Fruit fly (Drosophila melanogaster) whole organism, embryonic: ENCODE results near the gene CG31077.

Source experiments
- Atf6 ChIP-seq: fragments of 200-800 bp; sonication (Bioruptor generic); IDR thresholded peaks from 2 replicates; pipeline ENCODE4 v1.3.6; 2022; ENCODE audit warnings: missing biosample characterization, missing genetic modification characterization
- BtbVII ChIP-seq: fragments of 200-800 bp; sonication (Bioruptor generic); optimal IDR thresholded peaks from 3 replicates; lab custom pipeline; 2017; ENCODE audit warnings: missing biosample characterization, mild to moderate bottlenecking, missing genetic modification characterization
- CG10431 ChIP-seq: fragments of 200-800 bp; sonication (Bioruptor generic); optimal IDR thresholded peaks from 3 replicates; lab custom pipeline; 2018; ENCODE audit warnings: missing biosample characterization, mild to moderate bottlenecking, missing genetic modification characterization
- CG12769 ChIP-seq: fragments of 200-800 bp; sonication (Bioruptor generic); optimal IDR thresholded peaks from 2 replicates; lab custom pipeline; 2019; ENCODE audit warnings: missing biosample characterization, mild to moderate bottlenecking, missing genetic modification characterization, moderate library complexity
- CG13287 ChIP-seq: fragments of 200-800 bp; sonication (Bioruptor generic); IDR thresholded peaks from 2 replicates; pipeline ENCODE4 v1.3.6; 2022; ENCODE audit warnings: missing biosample characterization, missing genetic modification characterization; ENCODE audit not compliant: partially characterized antibody
- CG13296 ChIP-seq: fragments of 200-800 bp; sonication (Bioruptor generic); optimal IDR thresholded peaks from 3 replicates; lab custom pipeline; 2018; ENCODE audit warnings: missing biosample characterization, mild to moderate bottlenecking, missing genetic modification characterization
- CG16779 ChIP-seq: fragments of 200-800 bp; sonication (Bioruptor generic); IDR thresholded peaks from 2 replicates; pipeline ENCODE4 v1.3.6; 2022; ENCODE audit warnings: missing biosample characterization, missing genetic modification characterization
- CG34376 ChIP-seq: fragments of 200-800 bp; sonication (Bioruptor generic); optimal IDR thresholded peaks from 2 replicates; lab custom pipeline; 2018; ENCODE audit warnings: missing biosample characterization, mild to moderate bottlenecking, missing genetic modification characterization
- CG6854 ChIP-seq: fragments of 200-800 bp; sonication (Bioruptor generic); optimal IDR thresholded peaks from 3 replicates; lab custom pipeline; 2017; ENCODE audit warnings: missing biosample characterization, mild to moderate bottlenecking, missing genetic modification characterization
- CG7987 ChIP-seq: fragments of 200-800 bp; sonication (Bioruptor generic); optimal IDR thresholded peaks from 2 replicates; lab custom pipeline; 2018; ENCODE audit warnings: missing biosample characterization, mild to moderate bottlenecking, missing genetic modification characterization, moderate library complexity
- CG8290 ChIP-seq, 3 experiments: fragments of 200-800 bp; sonication (Bioruptor generic); optimal IDR thresholded peaks; 2 replicates each; lab custom pipeline; 2016 to 2019; ENCODE audit warnings: missing biosample characterization in 3 of 3, missing genetic modification characterization in 3 of 3, mild to moderate bottlenecking in 2 of 3, moderate library complexity in 1 of 3
- CG9932 ChIP-seq: fragments of 200-800 bp; sonication (Bioruptor generic); IDR thresholded peaks from 2 replicates; pipeline ENCODE4 v1.3.6; 2022; ENCODE audit warnings: missing biosample characterization, missing genetic modification characterization
- CTCF ChIP-seq: fragments of 200-800 bp; sonication (Bioruptor generic); optimal IDR thresholded peaks from 2 replicates; lab custom pipeline; 2017; ENCODE audit warnings: missing biosample characterization, mild to moderate bottlenecking, missing genetic modification characterization, moderate library complexity
- Deaf1 ChIP-seq: fragments of 200-800 bp; optimal IDR thresholded peaks from 3 replicates; lab custom pipeline; 2019; ENCODE audit warnings: missing biosample characterization, mild to moderate bottlenecking, missing genetic modification characterization, moderate library complexity
- ERR ChIP-seq: fragments of 200-800 bp; sonication (Bioruptor generic); optimal IDR thresholded peaks from 2 replicates; lab custom pipeline; 2016; ENCODE audit warnings: missing biosample characterization, missing genetic modification characterization
- Hr78 ChIP-seq, 2 experiments: fragments of 200-800 bp in 1 of 2; fragments of >200 bp in 1 of 2; sonication (Bioruptor generic) in 1 of 2; optimal IDR thresholded peaks; 2 replicates each; lab custom pipeline; 2017 to 2019; ENCODE audit warnings: missing biosample characterization in 2 of 2, missing genetic modification characterization in 2 of 2, mild to moderate bottlenecking in 1 of 2, moderate library complexity in 1 of 2
- Jarid2 ChIP-seq: fragments of 200-800 bp; sonication (Bioruptor generic); optimal IDR thresholded peaks from 3 replicates; lab custom pipeline; 2017; ENCODE audit warnings: mild to moderate bottlenecking, missing biosample characterization, missing genetic modification reagents, missing genetic modification characterization
- MTF-1 ChIP-seq: fragments of 200-800 bp; sonication (Bioruptor generic); optimal IDR thresholded peaks from 2 replicates; lab custom pipeline; 2018; ENCODE audit warnings: missing biosample characterization, mild to moderate bottlenecking, missing genetic modification characterization, borderline replicate concordance
- Med ChIP-seq: fragments of 200-800 bp; sonication (Bioruptor generic); peaks from one replicate; lab custom pipeline; 2016; ENCODE audit warnings: missing biosample characterization, missing genetic modification characterization, mild to moderate bottlenecking, inconsistent platforms, moderate library complexity
- Oaz ChIP-seq: fragments of 200-800 bp; sonication (Bioruptor generic); IDR thresholded peaks from 2 replicates; pipeline ENCODE4 v1.3.6; 2022; ENCODE audit warnings: missing biosample characterization, missing genetic modification characterization
- Opbp ChIP-seq: fragments of 200-800 bp; sonication (Bioruptor generic); IDR thresholded peaks from 3 replicates; pipeline ENCODE4 v1.3.6; 2022; ENCODE audit warnings: missing biosample characterization, missing genetic modification characterization; ENCODE audit not compliant: partially characterized antibody
- Rfx ChIP-seq: fragments of 200-800 bp; sonication (Bioruptor generic); IDR thresholded peaks from 2 replicates; pipeline ENCODE4 v1.3.6; 2022; ENCODE audit warnings: missing biosample characterization, missing genetic modification characterization
- Ssrp ChIP-seq: fragments of 200-800 bp; sonication (Bioruptor generic); optimal IDR thresholded peaks from 2 replicates; lab custom pipeline; 2018; ENCODE audit warnings: missing biosample characterization, mild to moderate bottlenecking, missing genetic modification characterization, moderate library complexity
- Taf1 ChIP-seq: fragments of 200-800 bp; sonication (Bioruptor generic); IDR thresholded peaks from 2 replicates; pipeline ENCODE4 v1.3.6; 2022; ENCODE audit warnings: missing biosample characterization, missing genetic modification characterization
- Vsx1 ChIP-seq: fragments of 200-800 bp; sonication (Bioruptor generic); optimal IDR thresholded peaks from 2 replicates; lab custom pipeline; 2017; ENCODE audit warnings: missing biosample characterization, mild to moderate bottlenecking, missing genetic modification characterization, missing genetic modification reagents
- ab ChIP-seq: fragments of 200-800 bp; sonication (Bioruptor generic); optimal IDR thresholded peaks from 2 replicates; lab custom pipeline; 2016; ENCODE audit warnings: missing biosample characterization, missing genetic modification characterization
- abd-A ChIP-seq: fragments of 200-800 bp; sonication (Bioruptor generic); optimal IDR thresholded peaks from 3 replicates; lab custom pipeline; 2019; ENCODE audit warnings: missing biosample characterization, mild to moderate bottlenecking, missing genetic modification characterization, moderate library complexity
- amos ChIP-seq: fragments of 200-800 bp; sonication (Bioruptor generic); IDR thresholded peaks from 2 replicates; pipeline ENCODE4 v1.3.6; 2022; ENCODE audit warnings: missing biosample characterization, missing genetic modification characterization; ENCODE audit not compliant: partially characterized antibody
- chm ChIP-seq: fragments of 200-800 bp; sonication (Bioruptor generic); IDR thresholded peaks from 2 replicates; pipeline ENCODE4 v1.3.6; 2022; ENCODE audit warnings: missing biosample characterization, missing genetic modification characterization
- ci ChIP-seq: fragments of 200-800 bp; sonication (Bioruptor generic); IDR thresholded peaks from 3 replicates; pipeline ENCODE4 v1.3.6; 2022; ENCODE audit warnings: missing biosample characterization, missing genetic modification characterization
- crol ChIP-seq: fragments of 200-800 bp; sonication (Bioruptor generic); IDR thresholded peaks from 2 replicates; pipeline ENCODE4 v1.3.6; 2022; ENCODE audit warnings: missing biosample characterization, missing genetic modification characterization
- cwo ChIP-seq: fragments of 200-800 bp; sonication (Bioruptor generic); optimal IDR thresholded peaks from 3 replicates; lab custom pipeline; 2017; ENCODE audit warnings: missing biosample characterization, missing genetic modification characterization, mild to moderate bottlenecking, moderate library complexity, missing genetic modification reagents
- ftz-f1 ChIP-seq: fragments of 200-800 bp; sonication (Bioruptor generic); optimal IDR thresholded peaks from 2 replicates; lab custom pipeline; 2016; ENCODE audit warnings: missing biosample characterization, missing genetic modification characterization
- gro ChIP-seq: fragments of 200-800 bp; sonication (Bioruptor generic); optimal IDR thresholded peaks from 2 replicates; lab custom pipeline; 2016; ENCODE audit warnings: missing biosample characterization, missing genetic modification characterization
- h ChIP-seq: fragments of >200 bp; optimal IDR thresholded peaks from 2 replicates; lab custom pipeline; 2017
- nerfin-2 ChIP-seq: fragments of 200-800 bp; sonication (Bioruptor generic); IDR thresholded peaks from 2 replicates; pipeline ENCODE4 v1.3.6; 2022; ENCODE audit warnings: missing biosample characterization, missing genetic modification characterization; ENCODE audit not compliant: partially characterized antibody
- oc ChIP-seq: fragments of 200-800 bp; sonication (Bioruptor generic); optimal IDR thresholded peaks from 2 replicates; lab custom pipeline; 2018; ENCODE audit warnings: missing biosample characterization, mild to moderate bottlenecking, missing genetic modification characterization, moderate library complexity
- pan ChIP-seq, 4 experiments: fragments of >200 bp in 3 of 4; fragments of 200-800 bp in 1 of 4; sonication (Bioruptor generic) in 1 of 4; optimal IDR thresholded peaks in 3 of 4; IDR thresholded peaks in 1 of 4; 2 replicates each; pipeline versions ENCODE4 v1.3.6 to Lab custom; 2017 to 2022; ENCODE audit warnings: missing biosample characterization in 2 of 4, missing genetic modification characterization in 2 of 4, mixed read lengths in 1 of 4
- pb ChIP-seq: fragments of 200-800 bp; sonication (Bioruptor generic); optimal IDR thresholded peaks from 3 replicates; lab custom pipeline; 2016; ENCODE audit warnings: missing biosample characterization, missing genetic modification characterization
- row ChIP-seq: fragments of 200-800 bp; sonication (Bioruptor generic); IDR thresholded peaks from 3 replicates; pipeline ENCODE4 v1.3.6; 2022; ENCODE audit warnings: missing biosample characterization, missing genetic modification characterization
- sd ChIP-seq: fragments of 200-800 bp; sonication (Bioruptor generic); optimal IDR thresholded peaks from 3 replicates; lab custom pipeline; 2018; ENCODE audit warnings: missing biosample characterization, mild to moderate bottlenecking, missing genetic modification characterization, moderate library complexity
- sens ChIP-seq: fragments of 200-800 bp; sonication (Bioruptor generic); peaks from one replicate; lab custom pipeline; 2016; ENCODE audit warnings: missing biosample characterization, missing genetic modification characterization
- slbo ChIP-seq: fragments of 200-800 bp; sonication (Bioruptor generic); IDR thresholded peaks from 2 replicates; pipeline ENCODE4 v1.3.6; 2022; ENCODE audit warnings: missing biosample characterization, missing genetic modification characterization
- sna ChIP-seq: fragments of 200-800 bp; sonication (Bioruptor generic); IDR thresholded peaks from 2 replicates; pipeline ENCODE4 v1.3.6; 2022; ENCODE audit warnings: missing biosample characterization, missing genetic modification characterization; ENCODE audit not compliant: partially characterized antibody
- so ChIP-seq: fragments of 200-800 bp; sonication (Bioruptor generic); IDR thresholded peaks from 3 replicates; pipeline ENCODE4 v1.3.6; 2022; ENCODE audit warnings: missing biosample characterization, missing genetic modification characterization
- sug ChIP-seq: fragments of 200-800 bp; optimal IDR thresholded peaks from 2 replicates; lab custom pipeline; 2019; ENCODE audit warnings: missing biosample characterization, mild to moderate bottlenecking, missing genetic modification characterization, moderate library complexity
- tio ChIP-seq: fragments of 200-800 bp; sonication (Bioruptor generic); optimal IDR thresholded peaks from 2 replicates; lab custom pipeline; 2017; ENCODE audit warnings: missing biosample characterization, missing genetic modification characterization, inconsistent platforms
- unc-4 ChIP-seq: fragments of 200-800 bp; sonication (Bioruptor generic); IDR thresholded peaks from 2 replicates; pipeline ENCODE4 v1.3.6; 2022; ENCODE audit warnings: missing biosample characterization, missing genetic modification characterization; ENCODE audit not compliant: partially characterized antibody
- zf30C ChIP-seq: fragments of 200-800 bp; sonication (Bioruptor generic); optimal IDR thresholded peaks from 3 replicates; lab custom pipeline; 2018; ENCODE audit warnings: missing biosample characterization, mild to moderate bottlenecking, missing genetic modification characterization

Gene CG31077

dm6 chr3R:26980282-26980691 lies 19.3 kb upstream of the CG31077 start:
- TF ChIP-seq slbo (GFP tag; lab: Robert Waterston, UW) (peak; percentile 35), Atf6 (GFP tag; lab: Robert Waterston, UW) (peak; percentile 48), CG8290 (GFP tag; optimal IDR thresholded peaks at IDR 0.05; lab: Kevin White, UChicago) (no peak), CG8290 (tag; optimal IDR thresholded peaks at IDR 0.05; lab: Kevin White, UChicago) (no peak), CG6854 (GFP tag; lab: Kevin White, UChicago) (peak; percentile 49), sens (GFP tag; lab: Kevin White, UChicago) (peak; percentile 56), CG13296 (GFP tag; lab: Kevin White, UChicago) (peak; percentile 20), CG10431 (peak; percentile 90), Jarid2 (GFP tag; lab: Kevin White, UChicago) (peak; percentile 88), sd (tag; lab: Kevin White, UChicago) (peak; percentile 74), oc (tag; lab: Kevin White, UChicago) (peak; percentile 84), zf30C (GFP tag; lab: Kevin White, UChicago) (no peak), pan (optimal IDR thresholded peaks at IDR 0.05; lab: Kevin White, UChicago) (no peak), pan (GFP tag; optimal IDR thresholded peaks at IDR 0.05 in 1 of 2, IDR thresholded peaks at IDR 0.05 in 1 of 2) (peak in 1 of 2 experiments; percentile 42), sug (tag; lab: Kevin White, UChicago) (peak; percentile 54), CG9932 (GFP tag; lab: Robert Waterston, UW) (peak; percentile 26; the same call in 1 of the 2 replicates), so (GFP tag; lab: Robert Waterston, UW) (peak; percentile 71; the same call in 1 of the 3 replicates), Hr78 (GFP tag; optimal IDR thresholded peaks at IDR 0.05; lab: Kevin White, UChicago) (peak in 1 of 2 experiments; percentile 43), Opbp (GFP tag; lab: Robert Waterston, UW) (peak; percentile 16; the same call in 1 of the 3 replicates), Taf1 (0 out of 2 replicates have a peak, but pooled peaks have one; percentile 17), pb (GFP tag; lab: Kevin White, UChicago) (peak; percentile 19), crol (GFP tag; lab: Robert Waterston, UW) (no peak), CTCF (no peak), Med (peak; percentile 83), h (no peak), row (GFP tag; lab: Robert Waterston, UW) (peak; percentile 26; the same call in 1 of the 3 replicates), Ssrp (tag; lab: Kevin White, UChicago) (no peak), tio (GFP tag; lab: Kevin White, UChicago) (no peak), Rfx (GFP tag; lab: Robert Waterston, UW) (peak; percentile 46; the same call in 1 of the 2 replicates), ftz-f1 (GFP tag; lab: Kevin White, UChicago) (peak; percentile 83), Deaf1 (tag; lab: Kevin White, UChicago) (peak; percentile 68), CG34376 (GFP tag; lab: Kevin White, UChicago) (peak; percentile 66), BtbVII (GFP tag; lab: Kevin White, UChicago) (peak; percentile 1), CG12769 (tag; lab: Kevin White, UChicago) (peak; percentile 49), abd-A (tag; lab: Kevin White, UChicago) (peak; percentile 57), ci (peak; percentile 38; the same call in 1 of the 3 replicates), Oaz (no peak), ab (GFP tag; lab: Kevin White, UChicago) (peak; percentile 12), unc-4 (GFP tag; lab: Robert Waterston, UW) (peak; percentile 52), ERR (GFP tag; lab: Kevin White, UChicago) (peak; percentile 15), cwo (GFP tag; lab: Kevin White, UChicago) (no peak), CG13287 (GFP tag; lab: Robert Waterston, UW) (peak; percentile 70), Vsx1 (GFP tag; lab: Kevin White, UChicago) (peak; percentile 28), nerfin-2 (no peak), sna (GFP tag; lab: Robert Waterston, UW) (0 out of 2 replicates have a peak, but pooled peaks have one; percentile 31), chm (GFP tag; lab: Robert Waterston, UW) (peak; percentile 57; the same call in 1 of the 2 replicates), amos (GFP tag; lab: Robert Waterston, UW) (peak; percentile 48; the same call in 1 of the 2 replicates), CG7987 (GFP tag; lab: Kevin White, UChicago) (peak; percentile 47), gro (GFP tag; lab: Kevin White, UChicago) (peak; percentile 34), MTF-1 (peak; percentile 16), CG16779 (GFP tag; lab: Robert Waterston, UW) (0 out of 2 replicates have a peak, but pooled peaks have one; percentile 39)
